Fruit fly (Drosophila melanogaster) whole organism, embryonic: ENCODE measurements around the gene CG15539.
A peak's percentile ranks its signal among the peaks of the same experiment; 100 is the strongest.

Source experiments
- Asciz ChIP-seq: fragments of 200-800 bp; sonication (Bioruptor generic); optimal IDR thresholded peaks from 2 replicates; lab custom pipeline; 2017; ENCODE audit warnings: missing biosample characterization, mild to moderate bottlenecking, missing genetic modification characterization, missing genetic modification reagents
- CG1024 ChIP-seq: fragments of 200-800 bp; sonication (Bioruptor generic); IDR thresholded peaks from 2 replicates; pipeline ENCODE4 v1.3.6; 2022; ENCODE audit warnings: missing biosample characterization, missing genetic modification characterization
- CG10366 ChIP-seq: fragments of 200-800 bp; sonication (Bioruptor generic); IDR thresholded peaks from 2 replicates; pipeline ENCODE4 v1.3.6; 2022; ENCODE audit warnings: missing biosample characterization, missing genetic modification characterization
- CG17361 ChIP-seq: fragments of 200-800 bp; sonication (Bioruptor generic); IDR thresholded peaks from 3 replicates; pipeline ENCODE4 v1.3.6; 2022; ENCODE audit warnings: missing biosample characterization, missing genetic modification characterization
- CG2129 ChIP-seq: fragments of 200-800 bp; sonication (Bioruptor generic); IDR thresholded peaks from 2 replicates; pipeline ENCODE4 v1.3.6; 2022; ENCODE audit warnings: missing biosample characterization, missing genetic modification characterization; ENCODE audit not compliant: partially characterized antibody
- CG2712 ChIP-seq: fragments of 200-800 bp; optimal IDR thresholded peaks from 3 replicates; lab custom pipeline; 2019; ENCODE audit warnings: missing biosample characterization, mild to moderate bottlenecking, missing genetic modification characterization, moderate library complexity
- CG31441 ChIP-seq: fragments of 200-800 bp; sonication (Bioruptor generic); IDR thresholded peaks from 2 replicates; pipeline ENCODE4 v1.3.6; 2022; ENCODE audit warnings: missing biosample characterization, missing genetic modification characterization
- CG32532 ChIP-seq: fragments of 200-800 bp; sonication (Bioruptor generic); IDR thresholded peaks from 2 replicates; pipeline ENCODE4 v1.3.6; 2022; ENCODE audit warnings: missing biosample characterization, missing genetic modification characterization
- CG33213 ChIP-seq: fragments of 200-800 bp; sonication (Bioruptor generic); optimal IDR thresholded peaks from 3 replicates; lab custom pipeline; 2016; ENCODE audit warnings: missing biosample characterization, missing genetic modification characterization
- CG34224 ChIP-seq: fragments of 200-800 bp; sonication (Bioruptor generic); IDR thresholded peaks from 3 replicates; pipeline ENCODE4 v1.3.6; 2022; ENCODE audit warnings: missing biosample characterization, missing genetic modification characterization; ENCODE audit not compliant: partially characterized antibody
- CG3995 ChIP-seq: fragments of 200-800 bp; sonication (Bioruptor generic); optimal IDR thresholded peaks from 3 replicates; lab custom pipeline; 2016; ENCODE audit warnings: missing biosample characterization, missing genetic modification characterization
- CG43689 ChIP-seq: fragments of 200-800 bp; sonication (Bioruptor generic); IDR thresholded peaks from 2 replicates; pipeline ENCODE4 v1.3.6; 2022; ENCODE audit warnings: missing biosample characterization, missing genetic modification characterization
- CG4404 ChIP-seq: fragments of 200-800 bp; sonication (Bioruptor generic); IDR thresholded peaks from 2 replicates; pipeline ENCODE4 v1.3.6; 2022; ENCODE audit warnings: missing biosample characterization, missing genetic modification characterization
- D ChIP-seq, 2 experiments: fragments of 200-800 bp in 1 of 2; fragments of >200 bp in 1 of 2; sonication (Bioruptor generic) in 1 of 2; optimal IDR thresholded peaks; 2 replicates in 1 of 2; 3 replicates in 1 of 2; lab custom pipeline; 2017; ENCODE audit warnings: mild to moderate bottlenecking in 1 of 2, missing biosample characterization in 1 of 2, missing genetic modification characterization in 1 of 2, missing genetic modification reagents in 1 of 2
- Doc3 ChIP-seq: fragments of 200-800 bp; sonication (Bioruptor generic); IDR thresholded peaks from 3 replicates; pipeline ENCODE4 v1.3.6; 2022; ENCODE audit warnings: missing biosample characterization, missing genetic modification characterization; ENCODE audit not compliant: partially characterized antibody
- Ets97D ChIP-seq: fragments of 200-800 bp; sonication (Bioruptor generic); optimal IDR thresholded peaks from 3 replicates; lab custom pipeline; 2016; ENCODE audit warnings: missing biosample characterization, missing genetic modification characterization
- GATAe ChIP-seq: fragments of 200-800 bp; sonication (Bioruptor generic); conservative IDR thresholded peaks from 2 replicates; pipeline ENCODE4 v1.3.6; 2022; ENCODE audit warnings: missing biosample characterization, missing genetic modification characterization
- Gug ChIP-seq: fragments of 200-800 bp; sonication (Bioruptor generic); IDR thresholded peaks from 4 replicates; pipeline ENCODE4 v1.3.6; 2022; ENCODE audit warnings: missing biosample characterization, missing genetic modification characterization
- Hmr ChIP-seq: fragments of 200-800 bp; sonication (Bioruptor generic); optimal IDR thresholded peaks from 3 replicates; lab custom pipeline; 2017; ENCODE audit warnings: mild to moderate bottlenecking, missing biosample characterization, missing genetic modification reagents, missing genetic modification characterization
- Hr51 ChIP-seq, 2 experiments: fragments of 200-800 bp; sonication (Bioruptor generic); optimal IDR thresholded peaks; 2 replicates in 1 of 2; 3 replicates in 1 of 2; lab custom pipeline; 2016 to 2018; ENCODE audit warnings: missing biosample characterization in 2 of 2, missing genetic modification characterization in 2 of 2, mild to moderate bottlenecking in 1 of 2, moderate library complexity in 1 of 2
- Kr ChIP-seq: fragments of 200-800 bp; sonication (Bioruptor generic); optimal IDR thresholded peaks from 2 replicates; lab custom pipeline; 2017; ENCODE audit warnings: missing biosample characterization, mild to moderate bottlenecking, missing genetic modification characterization
- MESR4 ChIP-seq: fragments of 200-800 bp; sonication (Bioruptor generic); optimal IDR thresholded peaks from 2 replicates; lab custom pipeline; 2018; ENCODE audit warnings: missing biosample characterization, mild to moderate bottlenecking, missing genetic modification characterization, moderate library complexity
- Med ChIP-seq: fragments of 200-800 bp; sonication (Bioruptor generic); peaks from one replicate; lab custom pipeline; 2016; ENCODE audit warnings: missing biosample characterization, missing genetic modification characterization, mild to moderate bottlenecking, inconsistent platforms, moderate library complexity
- Meics ChIP-seq: fragments of 200-800 bp; sonication (Bioruptor generic); optimal IDR thresholded peaks from 2 replicates; lab custom pipeline; 2017; ENCODE audit warnings: missing biosample characterization, mild to moderate bottlenecking, missing genetic modification characterization
- Sin3A ChIP-seq: fragments of >200 bp; optimal IDR thresholded peaks from 2 replicates; lab custom pipeline; 2018
- Stat92E ChIP-seq, 3 experiments: fragments of >200 bp in 2 of 3; fragments of 200-800 bp in 1 of 3; sonication (Bioruptor generic) in 1 of 3; optimal IDR thresholded peaks; 2 replicates each; lab custom pipeline; 2017 to 2019; ENCODE audit warnings: missing biosample characterization in 3 of 3, missing genetic modification characterization in 3 of 3, mild to moderate bottlenecking in 1 of 3, moderate library complexity in 1 of 3
- TFAM ChIP-seq: fragments of 200-800 bp; sonication (Bioruptor generic); optimal IDR thresholded peaks from 2 replicates; lab custom pipeline; 2017; ENCODE audit warnings: missing biosample characterization, missing genetic modification characterization, inconsistent platforms
- ase ChIP-seq: fragments of 200-800 bp; sonication (Bioruptor generic); IDR thresholded peaks from 3 replicates; pipeline ENCODE4 v1.3.6; 2022; ENCODE audit warnings: missing biosample characterization, missing genetic modification characterization
- ato ChIP-seq: fragments of 200-800 bp; sonication (Bioruptor generic); IDR thresholded peaks from 2 replicates; pipeline ENCODE4 v1.3.6; 2022; ENCODE audit warnings: missing biosample characterization, missing genetic modification characterization; ENCODE audit not compliant: partially characterized antibody
- cad ChIP-seq: fragments of >200 bp; optimal IDR thresholded peaks from 2 replicates; lab custom pipeline; 2017; ENCODE audit warnings: missing biosample characterization, missing genetic modification characterization
- corto ChIP-seq: fragments of 200-800 bp; sonication (Bioruptor generic); optimal IDR thresholded peaks from 2 replicates; lab custom pipeline; 2016; ENCODE audit warnings: missing biosample characterization, mild to moderate bottlenecking, missing genetic modification characterization, moderate library complexity
- crp ChIP-seq, 2 experiments: fragments of 200-800 bp; sonication (Bioruptor generic); optimal IDR thresholded peaks; 2 replicates in 1 of 2; 3 replicates in 1 of 2; lab custom pipeline; 2017; ENCODE audit warnings: missing biosample characterization in 2 of 2, missing genetic modification characterization in 2 of 2, mild to moderate bottlenecking in 1 of 2, moderate library complexity in 1 of 2
- dan ChIP-seq: fragments of 200-800 bp; sonication (Bioruptor generic); IDR thresholded peaks from 2 replicates; pipeline ENCODE4 v1.3.6; 2022; ENCODE audit warnings: missing biosample characterization, missing genetic modification characterization
- dm ChIP-seq: fragments of 200-800 bp; sonication (Bioruptor generic); optimal IDR thresholded peaks from 3 replicates; lab custom pipeline; 2016; ENCODE audit warnings: missing biosample characterization, missing genetic modification characterization
- dmrt11E ChIP-seq: fragments of 200-800 bp; sonication (Bioruptor generic); optimal IDR thresholded peaks from 3 replicates; lab custom pipeline; 2018; ENCODE audit warnings: missing biosample characterization, mild to moderate bottlenecking, missing genetic modification characterization, moderate library complexity
- fd64A ChIP-seq: fragments of 200-800 bp; sonication (Bioruptor generic); optimal IDR thresholded peaks from 3 replicates; lab custom pipeline; 2018; ENCODE audit warnings: missing biosample characterization, mild to moderate bottlenecking, missing genetic modification characterization
- fd96Cb ChIP-seq: fragments of 200-800 bp; sonication (Bioruptor generic); optimal IDR thresholded peaks from 2 replicates; lab custom pipeline; 2018; ENCODE audit warnings: missing biosample characterization, mild to moderate bottlenecking, missing genetic modification characterization, moderate library complexity
- gt ChIP-seq: fragments of 200-800 bp; sonication (Bioruptor generic); IDR thresholded peaks from 2 replicates; pipeline ENCODE4 v1.3.6; 2022; ENCODE audit warnings: missing biosample characterization, missing genetic modification characterization
- her ChIP-seq: fragments of 200-800 bp; sonication (Bioruptor generic); optimal IDR thresholded peaks from 2 replicates; lab custom pipeline; 2016; ENCODE audit warnings: missing biosample characterization, missing genetic modification characterization
- inv ChIP-seq: fragments of 200-800 bp; sonication (Bioruptor generic); IDR thresholded peaks from 2 replicates; pipeline ENCODE4 v1.3.6; 2022; ENCODE audit warnings: missing biosample characterization, missing genetic modification characterization; ENCODE audit not compliant: partially characterized antibody
- jing ChIP-seq: fragments of 200-800 bp; sonication (Bioruptor generic); optimal IDR thresholded peaks from 2 replicates; lab custom pipeline; 2018; ENCODE audit warnings: missing biosample characterization, mild to moderate bottlenecking, missing genetic modification characterization
- kni ChIP-seq: fragments of 200-800 bp; sonication (Bioruptor generic); optimal IDR thresholded peaks from 3 replicates; lab custom pipeline; 2017; ENCODE audit warnings: mild to moderate bottlenecking, missing biosample characterization, missing genetic modification reagents, missing genetic modification characterization
- lola ChIP-seq, 3 experiments: fragments of >200 bp in 2 of 3; fragments of 200-800 bp in 1 of 3; sonication (Bioruptor generic) in 1 of 3; optimal IDR thresholded peaks; 2 replicates each; lab custom pipeline; 2017 to 2019; ENCODE audit warnings: missing biosample characterization in 3 of 3, missing genetic modification characterization in 3 of 3, mild to moderate bottlenecking in 1 of 3, moderate library complexity in 1 of 3
- maf-S ChIP-seq: fragments of 200-800 bp; sonication (Bioruptor generic); optimal IDR thresholded peaks from 2 replicates; lab custom pipeline; 2016; ENCODE audit warnings: missing biosample characterization, missing genetic modification characterization
- nerfin-1 ChIP-seq: fragments of 200-800 bp; sonication (Bioruptor generic); optimal IDR thresholded peaks from 3 replicates; lab custom pipeline; 2019; ENCODE audit warnings: missing biosample characterization, mild to moderate bottlenecking, missing genetic modification characterization, moderate library complexity
- peb ChIP-seq: fragments of 200-800 bp; sonication (Bioruptor generic); IDR thresholded peaks from 2 replicates; pipeline ENCODE4 v1.3.6; 2022; ENCODE audit warnings: missing biosample characterization, missing genetic modification characterization
- rib ChIP-seq: fragments of 200-800 bp; sonication (Bioruptor generic); IDR thresholded peaks from 2 replicates; pipeline ENCODE4 v1.3.6; 2022; ENCODE audit warnings: missing biosample characterization, missing genetic modification characterization
- salm ChIP-seq: fragments of 200-800 bp; sonication (Bioruptor generic); optimal IDR thresholded peaks from 2 replicates; lab custom pipeline; 2018; ENCODE audit warnings: missing biosample characterization, mild to moderate bottlenecking, missing genetic modification characterization
- shn ChIP-seq: fragments of 200-800 bp; sonication (Bioruptor generic); optimal IDR thresholded peaks from 3 replicates; lab custom pipeline; 2016; ENCODE audit warnings: missing biosample characterization, missing genetic modification characterization
- slbo ChIP-seq: fragments of 200-800 bp; sonication (Bioruptor generic); IDR thresholded peaks from 2 replicates; pipeline ENCODE4 v1.3.6; 2022; ENCODE audit warnings: missing biosample characterization, missing genetic modification characterization
- tup ChIP-seq: fragments of 200-800 bp; sonication (Bioruptor generic); optimal IDR thresholded peaks from 2 replicates; lab custom pipeline; 2016; ENCODE audit warnings: missing biosample characterization, mild to moderate bottlenecking, missing genetic modification characterization, moderate library complexity

CG15539 gene

DNA sequence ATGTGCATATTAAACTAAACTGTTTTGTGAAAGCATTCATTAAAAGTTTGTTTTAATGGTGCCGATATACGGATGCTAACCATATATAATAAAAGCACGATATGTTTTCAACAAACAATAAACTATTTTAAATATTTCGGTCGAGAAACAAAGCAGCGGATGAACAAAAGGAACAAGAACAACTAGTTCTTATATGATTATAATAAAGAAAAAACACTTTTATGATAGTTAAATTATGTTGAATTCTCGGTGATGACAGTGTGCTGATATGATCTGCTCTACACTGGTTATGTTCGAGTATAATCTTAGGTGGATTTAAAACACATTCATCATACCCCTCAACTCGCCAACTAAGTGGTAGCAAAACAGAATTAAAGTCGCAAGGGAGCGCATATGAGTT is 29.9 kb upstream of the CG15539 start (continued):
- peak; percentile 32; the same call in 1 of the 3 replicates for TF ChIP-seq CG17361
- TF ChIP-seq lola (GFP tag; optimal IDR thresholded peaks at IDR 0.05; lab: Kevin White, UChicago): peak in 1 of 3 experiments; percentile 38
- no peak for TF ChIP-seq ato (GFP tag; lab: Robert Waterston, UW)
- TF ChIP-seq jing (GFP tag; lab: Kevin White, UChicago): no peak
- no peak for TF ChIP-seq tup (GFP tag; lab: Kevin White, UChicago)
- no peak for TF ChIP-seq fd64A
- no peak for TF ChIP-seq Stat92E (GFP tag; optimal IDR thresholded peaks at IDR 0.05; lab: Kevin White, UChicago)
- no peak for TF ChIP-seq maf-S (GFP tag; lab: Kevin White, UChicago)
- no peak for TF ChIP-seq Gug (GFP tag; lab: Robert Waterston, UW)
- no peak for TF ChIP-seq fd96Cb (tag; lab: Kevin White, UChicago)
- TF ChIP-seq Kr (GFP tag; lab: Kevin White, UChicago): no peak
- no peak for TF ChIP-seq gt (GFP tag; lab: Robert Waterston, UW)
- TF ChIP-seq shn: no peak
- TF ChIP-seq CG43689 (GFP tag; lab: Robert Waterston, UW): no peak
- TF ChIP-seq CG31441: no peak
- TF ChIP-seq crp (GFP tag; optimal IDR thresholded peaks at IDR 0.05; lab: Kevin White, UChicago): no peak
- no peak for TF ChIP-seq CG32532
- no peak for TF ChIP-seq peb (GFP tag; lab: Robert Waterston, UW)
- no peak for TF ChIP-seq Asciz (GFP tag; lab: Kevin White, UChicago)
- no peak for TF ChIP-seq CG34224
- TF ChIP-seq cad: no peak
- TF ChIP-seq CG33213: no peak
- peak; percentile 47 for TF ChIP-seq dmrt11E (tag; lab: Kevin White, UChicago)
- TF ChIP-seq rib: no peak
- TF ChIP-seq Med: no peak
- no peak for TF ChIP-seq CG4404 (GFP tag; lab: Robert Waterston, UW)
- no peak for TF ChIP-seq D (optimal IDR thresholded peaks at IDR 0.05; lab: Kevin White, UChicago)
- TF ChIP-seq D (GFP tag; optimal IDR thresholded peaks at IDR 0.05; lab: Kevin White, UChicago): no peak
- no peak for TF ChIP-seq CG3995
- no peak for TF ChIP-seq her (GFP tag; lab: Kevin White, UChicago)
- TF ChIP-seq dan (GFP tag; lab: Robert Waterston, UW): no peak
- TF ChIP-seq kni (GFP tag; lab: Kevin White, UChicago): no peak
- TF ChIP-seq nerfin-1 (tag; lab: Kevin White, UChicago): no peak
- no peak for TF ChIP-seq slbo (GFP tag; lab: Robert Waterston, UW)
- TF ChIP-seq CG2712 (tag; lab: Kevin White, UChicago): peak; percentile 23
- TF ChIP-seq ase (GFP tag; lab: Robert Waterston, UW): no peak
- TF ChIP-seq Meics (GFP tag; lab: Kevin White, UChicago): no peak
- no peak for TF ChIP-seq inv
- TF ChIP-seq GATAe: no peak
- no peak for TF ChIP-seq Ets97D (GFP tag; lab: Kevin White, UChicago)
- TF ChIP-seq Sin3A (lab: Kevin White, UChicago): no peak
- no peak for TF ChIP-seq salm (tag; lab: Kevin White, UChicago)
- TF ChIP-seq CG10366 (GFP tag; lab: Robert Waterston, UW): no peak
- TF ChIP-seq TFAM: no peak
- no peak for TF ChIP-seq CG1024 (GFP tag; lab: Robert Waterston, UW)
- TF ChIP-seq Hmr (GFP tag; lab: Kevin White, UChicago): no peak
- TF ChIP-seq MESR4: no peak
- no peak for TF ChIP-seq CG2129 (GFP tag; lab: Robert Waterston, UW)
- no peak for TF ChIP-seq corto (GFP tag; lab: Kevin White, UChicago)
- TF ChIP-seq dm (GFP tag; lab: Kevin White, UChicago): no peak
- no peak for TF ChIP-seq Doc3 (GFP tag; lab: Robert Waterston, UW)
- TF ChIP-seq Hr51 (GFP tag; optimal IDR thresholded peaks at IDR 0.05; lab: Kevin White, UChicago): no peak
